Worm (Caenorhabditis elegans): ENCODE results near the gene nse-4.

DNA sequence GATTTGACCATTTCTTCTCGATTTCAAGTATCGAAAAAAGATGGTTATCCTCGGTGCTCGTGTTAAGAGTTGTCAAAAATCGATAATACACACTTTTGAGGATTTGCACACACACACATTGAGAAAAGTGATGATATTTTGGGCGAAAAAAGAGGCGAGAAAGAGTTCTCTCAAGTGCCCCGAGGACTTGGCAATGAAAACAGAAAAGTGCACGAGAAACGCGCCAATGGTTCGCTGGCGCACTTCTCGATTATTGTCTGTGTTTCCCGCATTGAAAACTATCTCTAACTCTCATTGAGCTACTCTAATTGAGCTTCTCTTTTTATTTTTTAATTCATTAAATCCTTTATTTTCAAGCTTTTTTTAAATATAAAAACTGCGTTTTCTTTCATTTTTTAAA, 46.9 kb upstream of the nse-4 start:
- TF ChIP-seq F13C5.2 (tag; optimal IDR thresholded peaks at IDR 0.05) (no peak), sea-1 (GFP tag; conservative IDR thresholded peaks at IDR 0.05) (no peak), flt-1 (GFP tag; IDR thresholded peaks at IDR 0.05) (no peak), ama-1 (optimal IDR thresholded peaks at IDR 0.05) (no peak), hmbx-1 (tag; optimal IDR thresholded peaks at IDR 0.05) (no peak), hnd-1 (tag; optimal IDR thresholded peaks at IDR 0.05) (no peak), ceh-13 (GFP tag; optimal IDR thresholded peaks at IDR 0.05) (no peak), hmg-4 (GFP tag; optimal IDR thresholded peaks at IDR 0.05) (no peak), scrt-1 (GFP tag; IDR thresholded peaks at IDR 0.05) (no peak), tbx-37 (GFP tag; conservative IDR thresholded peaks at IDR 0.05) (no peak), pes-1 (GFP tag; IDR thresholded peaks at IDR 0.05) (no peak), tra-4 (tag; optimal IDR thresholded peaks at IDR 0.05) (no peak), B0310.2 (tag; optimal IDR thresholded peaks at IDR 0.05) (no peak)

Measured in whole organism, early embryonic.